Comparison of ENCODE assay signal across 3 fruit fly cellular contexts in genomic region chr3L:16151742-16152141, dm6.
TF ChIP-seq lines count a peak whose summit lies in the region.

No protein-coding gene starts in this region.

- TF ChIP-seq CTCF in whole organism, embryonic (GFP tag; optimal IDR thresholded peaks at IDR 0.05; lab: Kevin White, UChicago), result no peak

TF ChIP-seq in whole organism, embryonic, 481 proteins besides CTCF, POLR2A, EP300 and RAD21:
- TF ChIP-seq CG8290 (GFP tag; optimal IDR thresholded peaks at IDR 0.05; lab: Kevin White, UChicago) (no peak), CG8290 (tag; optimal IDR thresholded peaks at IDR 0.05; lab: Kevin White, UChicago) (peak in 1 of 2 experiments; percentile 9), jing (GFP tag; optimal IDR thresholded peaks at IDR 0.05; lab: Kevin White, UChicago) (no peak), CG3065 (GFP tag; optimal IDR thresholded peaks at IDR 0.05; lab: Kevin White, UChicago) (no peak), CG33557 (GFP tag; optimal IDR thresholded peaks at IDR 0.05; lab: Kevin White, UChicago) (no peak), pan (optimal IDR thresholded peaks at IDR 0.05; lab: Kevin White, UChicago) (no peak), pan (GFP tag; optimal IDR thresholded peaks at IDR 0.05 in 1 of 2, IDR thresholded peaks at IDR 0.05 in 1 of 2) (peak in 1 of 2 experiments; percentile 17), Med (GFP tag; lab: Kevin White, UChicago) (peak; percentile 76), HLH4C (GFP tag; IDR thresholded peaks at IDR 0.05; lab: Robert Waterston, UW; ENCODE audit: partially characterized antibody) (no peak), slou (GFP tag; optimal IDR thresholded peaks at IDR 0.05; lab: Kevin White, UChicago) (no peak), CG12769 (tag; optimal IDR thresholded peaks at IDR 0.05; lab: Kevin White, UChicago) (peak; percentile 71), Bdp1 (GFP tag; optimal IDR thresholded peaks at IDR 0.05; lab: Kevin White, UChicago) (no peak), CG10147 (GFP tag; optimal IDR thresholded peaks at IDR 0.05; lab: Kevin White, UChicago) (no peak), cwo (GFP tag; optimal IDR thresholded peaks at IDR 0.05; lab: Kevin White, UChicago) (peak; percentile 20), CG11504 (tag; optimal IDR thresholded peaks at IDR 0.05; lab: Kevin White, UChicago) (no peak), CG8089 (GFP tag; optimal IDR thresholded peaks at IDR 0.05; lab: Kevin White, UChicago) (no peak), CG8924 (tag; optimal IDR thresholded peaks at IDR 0.05; lab: Kevin White, UChicago) (no peak), nom (GFP tag; optimal IDR thresholded peaks at IDR 0.05; lab: Kevin White, UChicago) (no peak), Vsx1 (GFP tag; optimal IDR thresholded peaks at IDR 0.05; lab: Kevin White, UChicago) (no peak), CG13894 (tag; optimal IDR thresholded peaks at IDR 0.05; lab: Kevin White, UChicago) (peak; percentile 18), Stat92E (GFP tag; optimal IDR thresholded peaks at IDR 0.05; lab: Kevin White, UChicago) (no peak), tx (GFP tag; optimal IDR thresholded peaks at IDR 0.05; lab: Kevin White, UChicago) (no peak), Drgx (GFP tag; IDR thresholded peaks at IDR 0.05; lab: Robert Waterston, UW) (peak; percentile 15; the same call in 1 of the 2 replicates), seq (GFP tag; IDR thresholded peaks at IDR 0.05; lab: Robert Waterston, UW) (no peak), Lim3 (GFP tag; IDR thresholded peaks at IDR 0.05; lab: Robert Waterston, UW) (no peak), CG2875 (GFP tag; optimal IDR thresholded peaks at IDR 0.05; lab: Kevin White, UChicago) (no peak), ash1 (GFP tag; optimal IDR thresholded peaks at IDR 0.05; lab: Kevin White, UChicago) (no peak), Deaf1 (tag; optimal IDR thresholded peaks at IDR 0.05; lab: Kevin White, UChicago) (no peak)
TF ChIP-seq in whole organism, embryonic: peak in this region for 7.

TF ChIP-seq in whole organism, prepupa, 60 proteins besides CTCF, POLR2A, EP300 and RAD21:
- 0 out of 2 replicates have a peak, but pooled peaks have one; percentile 21 for TF ChIP-seq CG15336 (GFP tag; IDR thresholded peaks at IDR 0.05; lab: Robert Waterston, UW)
- no peak for TF ChIP-seq cyc (GFP tag; optimal IDR thresholded peaks at IDR 0.05; lab: Kevin White, UChicago)
- TF ChIP-seq Eip93F (GFP tag; optimal IDR thresholded peaks at IDR 0.05; lab: Kevin White, UChicago), result no peak
- no peak for TF ChIP-seq Smox (GFP tag; optimal IDR thresholded peaks at IDR 0.05; lab: Kevin White, UChicago)
- TF ChIP-seq dsx (GFP tag; optimal IDR thresholded peaks at IDR 0.05; lab: Kevin White, UChicago; ENCODE audit: poor library complexity, severe bottlenecking), result no peak
- TF ChIP-seq CG32006 (GFP tag; optimal IDR thresholded peaks at IDR 0.05; lab: Kevin White, UChicago), result peak; percentile 19
- TF ChIP-seq ss (GFP tag; optimal IDR thresholded peaks at IDR 0.05; lab: Kevin White, UChicago), result no peak
- TF ChIP-seq CG8319 (GFP tag; optimal IDR thresholded peaks at IDR 0.05; lab: Kevin White, UChicago), result no peak
- no peak for TF ChIP-seq CG8632 (GFP tag; optimal IDR thresholded peaks at IDR 0.05; lab: Kevin White, UChicago)
- no peak for TF ChIP-seq CG8119 (GFP tag; IDR thresholded peaks at IDR 0.05; lab: Robert Waterston, UW)
- no peak for TF ChIP-seq CG6854 (GFP tag; optimal IDR thresholded peaks at IDR 0.05; lab: Kevin White, UChicago)
- no peak for TF ChIP-seq Sox14 (GFP tag; optimal IDR thresholded peaks at IDR 0.05; lab: Kevin White, UChicago)

TF ChIP-seq in whole organism, pupa, 21 proteins besides CTCF, POLR2A, EP300 and RAD21:
- TF ChIP-seq Snoo (tag; optimal IDR thresholded peaks at IDR 0.05; lab: Kevin White, UChicago), result no peak
- no peak for TF ChIP-seq CG32121 (GFP tag; IDR thresholded peaks at IDR 0.05; lab: Robert Waterston, UW)
- no peak for TF ChIP-seq CG8301 (tag; optimal IDR thresholded peaks at IDR 0.05; lab: Kevin White, UChicago)
- no peak for TF ChIP-seq CG8159 (tag; optimal IDR thresholded peaks at IDR 0.05; lab: Kevin White, UChicago)
- peak; percentile 39; the same call in 1 of the 2 replicates for TF ChIP-seq Ets98B (GFP tag; IDR thresholded peaks at IDR 0.05; lab: Robert Waterston, UW)
- TF ChIP-seq CG4496 (GFP tag; IDR thresholded peaks at IDR 0.05; lab: Robert Waterston, UW), result 0 out of 3 replicates have a peak, but pooled peaks have one; percentile 20
